Fruit fly (Drosophila melanogaster) whole organism, adult: ENCODE measurements around the gene alphaKap4.

Source experiments
- CG11617 ChIP-seq: fragments of 200-800 bp; sonication (Bioruptor generic); optimal IDR thresholded peaks from 2 replicates; lab custom pipeline; 2017; ENCODE audit warnings: mild to moderate bottlenecking, missing biosample characterization, missing genetic modification reagents, missing genetic modification characterization
- CG12768 ChIP-seq: fragments of 200-800 bp; sonication (Bioruptor generic); optimal IDR thresholded peaks from 2 replicates; lab custom pipeline; 2017; ENCODE audit warnings: missing biosample characterization, missing genetic modification characterization, mild to moderate bottlenecking, moderate library complexity, missing genetic modification reagents
- CG14711 ChIP-seq: fragments of 200-800 bp; sonication (Bioruptor generic); optimal IDR thresholded peaks from 2 replicates; lab custom pipeline; 2018; ENCODE audit warnings: missing biosample characterization, mild to moderate bottlenecking, missing genetic modification characterization, moderate library complexity
- CG5204 ChIP-seq: fragments of 200-800 bp; sonication (Bioruptor generic); optimal IDR thresholded peaks from 2 replicates; lab custom pipeline; 2016; ENCODE audit warnings: missing biosample characterization, missing genetic modification characterization
- Crg-1 ChIP-seq: fragments of 200-800 bp; sonication (Bioruptor generic); optimal IDR thresholded peaks from 2 replicates; lab custom pipeline; 2016; ENCODE audit warnings: missing biosample characterization, missing genetic modification characterization
- Mnt ChIP-seq: fragments of 200-800 bp; sonication (Bioruptor generic); optimal IDR thresholded peaks from 2 replicates; lab custom pipeline; 2016; ENCODE audit warnings: missing biosample characterization, mild to moderate bottlenecking, missing genetic modification characterization
- bab1 ChIP-seq: fragments of 200-800 bp; sonication (Bioruptor generic); optimal IDR thresholded peaks from 3 replicates; lab custom pipeline; 2019; ENCODE audit warnings: missing biosample characterization, mild to moderate bottlenecking, missing genetic modification characterization, moderate library complexity
- kay ChIP-seq: fragments of 200-800 bp; sonication (Bioruptor generic); peaks from one replicate; lab custom pipeline; 2016; ENCODE audit warnings: missing biosample characterization, missing genetic modification characterization, borderline replicate concordance
- tj ChIP-seq: fragments of 200-800 bp; sonication (Bioruptor generic); optimal IDR thresholded peaks from 3 replicates; lab custom pipeline; 2017; ENCODE audit warnings: missing biosample characterization, mild to moderate bottlenecking, missing genetic modification characterization, moderate library complexity
- toe ChIP-seq: fragments of 200-800 bp; sonication (Bioruptor generic); optimal IDR thresholded peaks from 2 replicates; lab custom pipeline; 2016; ENCODE audit warnings: missing biosample characterization, missing genetic modification characterization

DNA sequence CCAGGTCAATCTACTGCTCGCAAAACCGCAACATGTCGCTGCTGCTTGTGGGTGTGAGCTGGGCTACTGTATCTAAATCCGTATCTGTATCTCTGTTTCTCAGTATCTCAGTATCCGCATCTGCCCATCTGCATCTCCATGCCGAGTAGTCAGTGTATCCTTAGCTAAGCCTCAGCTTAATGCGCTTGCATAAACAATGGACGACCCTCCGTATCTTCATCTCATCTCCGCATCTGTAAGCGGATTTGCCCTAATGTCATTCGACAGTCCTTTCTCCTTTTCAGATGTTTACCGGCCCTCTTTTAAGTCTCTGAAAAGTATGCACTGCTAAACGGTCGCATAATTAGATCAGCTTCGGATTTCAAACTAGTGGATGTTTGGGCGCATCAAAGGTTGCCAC, 14.3 kb downstream of the alphaKap4 start:
- TF ChIP-seq Mnt (GFP tag; lab: Kevin White, UChicago) (no peak), toe (GFP tag; lab: Kevin White, UChicago) (no peak), CG12768 (GFP tag; lab: Kevin White, UChicago) (no peak), CG5204 (no peak), CG11617 (GFP tag; lab: Kevin White, UChicago) (no peak), tj (no peak), CG14711 (tag; lab: Kevin White, UChicago) (no peak), bab1 (no peak), Crg-1 (no peak), kay (GFP tag; lab: Kevin White, UChicago) (no peak)
